Fruit fly (Drosophila melanogaster) whole organism, embryonic: Measurements from ENCODE around the gene zen2.

Experiments used
- ATbp ChIP-seq: fragments of 200-800 bp; sonication (Bioruptor generic); optimal IDR thresholded peaks from 2 replicates; lab custom pipeline; 2017; ENCODE audit warnings: missing biosample characterization, mild to moderate bottlenecking, missing genetic modification characterization, missing genetic modification reagents
- Adf1 ChIP-seq: fragments of 200-800 bp; sonication (Bioruptor generic); IDR thresholded peaks from 2 replicates; pipeline ENCODE4 v1.3.6; 2022; ENCODE audit warnings: missing biosample characterization, missing genetic modification characterization
- CG10274 ChIP-seq: fragments of 200-800 bp; sonication (Bioruptor generic); optimal IDR thresholded peaks from 3 replicates; lab custom pipeline; 2017; ENCODE audit warnings: missing biosample characterization, mild to moderate bottlenecking, missing genetic modification characterization
- CG10321 ChIP-seq: fragments of 200-800 bp; sonication (Bioruptor generic); IDR thresholded peaks from 2 replicates; pipeline ENCODE4 v1.3.6; 2022; ENCODE audit warnings: missing biosample characterization, missing genetic modification characterization
- CG10431 ChIP-seq: fragments of 200-800 bp; sonication (Bioruptor generic); optimal IDR thresholded peaks from 3 replicates; lab custom pipeline; 2018; ENCODE audit warnings: missing biosample characterization, mild to moderate bottlenecking, missing genetic modification characterization
- CG11560 ChIP-seq: fragments of 200-800 bp; sonication (Bioruptor generic); IDR thresholded peaks from 3 replicates; pipeline ENCODE4 v1.3.6; 2022; ENCODE audit warnings: missing biosample characterization, missing genetic modification characterization
- CG1233 ChIP-seq: fragments of 200-800 bp; sonication (Bioruptor generic); optimal IDR thresholded peaks from 4 replicates; lab custom pipeline; 2018; ENCODE audit warnings: missing biosample characterization, mild to moderate bottlenecking, missing genetic modification characterization
- CG12391 ChIP-seq: fragments of 200-800 bp; sonication (Bioruptor generic); optimal IDR thresholded peaks from 3 replicates; lab custom pipeline; 2018; ENCODE audit warnings: missing biosample characterization, mild to moderate bottlenecking, missing genetic modification characterization, moderate library complexity
- CG12659 ChIP-seq: fragments of 200-800 bp; sonication (Bioruptor generic); optimal IDR thresholded peaks from 3 replicates; lab custom pipeline; 2017; ENCODE audit warnings: mild to moderate bottlenecking, missing biosample characterization, missing genetic modification reagents, missing genetic modification characterization
- CG13296 ChIP-seq: fragments of 200-800 bp; sonication (Bioruptor generic); optimal IDR thresholded peaks from 3 replicates; lab custom pipeline; 2018; ENCODE audit warnings: missing biosample characterization, mild to moderate bottlenecking, missing genetic modification characterization
- CG14965 ChIP-seq: fragments of 200-800 bp; sonication (Bioruptor generic); optimal IDR thresholded peaks from 2 replicates; lab custom pipeline; 2016; ENCODE audit warnings: missing biosample characterization, missing genetic modification characterization, borderline replicate concordance
- CG1602 ChIP-seq: fragments of 200-800 bp; sonication (Bioruptor generic); optimal IDR thresholded peaks from 3 replicates; lab custom pipeline; 2016; ENCODE audit warnings: missing biosample characterization, missing genetic modification characterization
- CG16779 ChIP-seq: fragments of 200-800 bp; sonication (Bioruptor generic); IDR thresholded peaks from 2 replicates; pipeline ENCODE4 v1.3.6; 2022; ENCODE audit warnings: missing biosample characterization, missing genetic modification characterization
- CG16863 ChIP-seq: fragments of 200-800 bp; sonication (Bioruptor generic); optimal IDR thresholded peaks from 3 replicates; lab custom pipeline; 2016; ENCODE audit warnings: missing biosample characterization, missing genetic modification characterization
- CG18262 ChIP-seq: fragments of 200-800 bp; optimal IDR thresholded peaks from 3 replicates; lab custom pipeline; 2019; ENCODE audit warnings: missing biosample characterization, mild to moderate bottlenecking, missing genetic modification characterization, moderate library complexity
- CG2120 ChIP-seq: fragments of 200-800 bp; sonication (Bioruptor generic); optimal IDR thresholded peaks from 3 replicates; lab custom pipeline; 2016; ENCODE audit warnings: missing biosample characterization, missing genetic modification characterization
- CG2712 ChIP-seq: fragments of 200-800 bp; optimal IDR thresholded peaks from 3 replicates; lab custom pipeline; 2019; ENCODE audit warnings: missing biosample characterization, mild to moderate bottlenecking, missing genetic modification characterization, moderate library complexity
- CG30020 ChIP-seq: fragments of 200-800 bp; optimal IDR thresholded peaks from 2 replicates; lab custom pipeline; 2019; ENCODE audit warnings: missing biosample characterization, mild to moderate bottlenecking, missing genetic modification characterization, moderate library complexity
- CG32767 ChIP-seq: fragments of 200-800 bp; sonication (Bioruptor generic); IDR thresholded peaks from 2 replicates; pipeline ENCODE4 v1.3.6; 2022; ENCODE audit warnings: missing biosample characterization, missing genetic modification characterization
- CG3726 ChIP-seq: fragments of 200-800 bp; sonication (Bioruptor generic); IDR thresholded peaks from 3 replicates; pipeline ENCODE4, ENCODE4 v1.3.6; 2022; ENCODE audit warnings: missing biosample characterization, missing genetic modification characterization
- CG3838 ChIP-seq: fragments of 200-800 bp; sonication (Bioruptor generic); optimal IDR thresholded peaks from 3 replicates; lab custom pipeline; 2016; ENCODE audit warnings: missing biosample characterization, missing genetic modification characterization
- CG43689 ChIP-seq: fragments of 200-800 bp; sonication (Bioruptor generic); IDR thresholded peaks from 2 replicates; pipeline ENCODE4 v1.3.6; 2022; ENCODE audit warnings: missing biosample characterization, missing genetic modification characterization
- CG5245 ChIP-seq: fragments of 200-800 bp; sonication (Bioruptor generic); optimal IDR thresholded peaks from 3 replicates; lab custom pipeline; 2016; ENCODE audit warnings: missing biosample characterization, missing genetic modification characterization
- CTCF ChIP-seq: fragments of 200-800 bp; sonication (Bioruptor generic); optimal IDR thresholded peaks from 2 replicates; lab custom pipeline; 2017; ENCODE audit warnings: missing biosample characterization, mild to moderate bottlenecking, missing genetic modification characterization, moderate library complexity
- Camta ChIP-seq: fragments of 200-800 bp; sonication (Bioruptor generic); optimal IDR thresholded peaks from 2 replicates; lab custom pipeline; 2016; ENCODE audit warnings: missing biosample characterization, missing genetic modification characterization
- CkIIα-i1 ChIP-seq: fragments of 200-800 bp; sonication (Bioruptor generic); IDR thresholded peaks from 2 replicates; pipeline ENCODE4 v1.3.6; 2022; ENCODE audit warnings: missing biosample characterization, missing genetic modification characterization
- Dek ChIP-seq: fragments of 200-800 bp; sonication (Bioruptor generic); optimal IDR thresholded peaks from 3 replicates; lab custom pipeline; 2019; ENCODE audit warnings: missing biosample characterization, mild to moderate bottlenecking, missing genetic modification characterization, moderate library complexity
- Dip3 ChIP-seq: fragments of 200-800 bp; sonication (Bioruptor generic); optimal IDR thresholded peaks from 3 replicates; lab custom pipeline; 2016; ENCODE audit warnings: missing biosample characterization, missing genetic modification characterization
- ERR ChIP-seq: fragments of 200-800 bp; sonication (Bioruptor generic); optimal IDR thresholded peaks from 2 replicates; lab custom pipeline; 2016; ENCODE audit warnings: missing biosample characterization, missing genetic modification characterization
- Elba2 ChIP-seq: fragments of 200-800 bp; sonication (Bioruptor generic); optimal IDR thresholded peaks from 3 replicates; lab custom pipeline; 2016; ENCODE audit warnings: missing biosample characterization, missing genetic modification characterization
- HLH3B ChIP-seq: fragments of 200-800 bp; sonication (Bioruptor generic); IDR thresholded peaks from 2 replicates; pipeline ENCODE4 v1.3.6; 2022; ENCODE audit warnings: missing biosample characterization, missing genetic modification characterization
- Hr39 ChIP-seq: fragments of >200 bp; optimal IDR thresholded peaks from 2 replicates; lab custom pipeline; 2017
- Hr78 ChIP-seq, 2 experiments: fragments of 200-800 bp in 1 of 2; fragments of >200 bp in 1 of 2; sonication (Bioruptor generic) in 1 of 2; optimal IDR thresholded peaks; 2 replicates each; lab custom pipeline; 2017 to 2019; ENCODE audit warnings: missing biosample characterization in 2 of 2, missing genetic modification characterization in 2 of 2, mild to moderate bottlenecking in 1 of 2, moderate library complexity in 1 of 2
- Ptx1 ChIP-seq: fragments of 200-800 bp; sonication (Bioruptor generic); IDR thresholded peaks from 2 replicates; pipeline ENCODE4 v1.3.6; 2022; ENCODE audit warnings: missing biosample characterization, missing genetic modification characterization
- ap ChIP-seq: fragments of 200-800 bp; sonication (Bioruptor generic); IDR thresholded peaks from 2 replicates; pipeline ENCODE4 v1.3.6; 2022; ENCODE audit warnings: missing biosample characterization, missing genetic modification characterization
- ato ChIP-seq: fragments of 200-800 bp; sonication (Bioruptor generic); IDR thresholded peaks from 2 replicates; pipeline ENCODE4 v1.3.6; 2022; ENCODE audit warnings: missing biosample characterization, missing genetic modification characterization; ENCODE audit not compliant: partially characterized antibody
- bowl ChIP-seq: fragments of 200-800 bp; sonication (Bioruptor generic); IDR thresholded peaks from 2 replicates; pipeline ENCODE4 v1.3.6; 2022; ENCODE audit warnings: missing biosample characterization, missing genetic modification characterization
- bsh ChIP-seq, 2 experiments: fragments of 200-800 bp; sonication (Bioruptor generic); optimal IDR thresholded peaks; 2 replicates each; lab custom pipeline; 2017 to 2018; ENCODE audit warnings: mild to moderate bottlenecking in 2 of 2, missing biosample characterization in 2 of 2, missing genetic modification characterization in 2 of 2, moderate library complexity in 1 of 2
- cas ChIP-seq: fragments of 200-800 bp; sonication (Bioruptor generic); IDR thresholded peaks from 2 replicates; pipeline ENCODE4 v1.3.6; 2022; ENCODE audit warnings: missing biosample characterization, missing genetic modification characterization
- corto ChIP-seq: fragments of 200-800 bp; sonication (Bioruptor generic); optimal IDR thresholded peaks from 2 replicates; lab custom pipeline; 2016; ENCODE audit warnings: missing biosample characterization, mild to moderate bottlenecking, missing genetic modification characterization, moderate library complexity
- crc ChIP-seq: fragments of 200-800 bp; sonication (Bioruptor generic); optimal IDR thresholded peaks from 2 replicates; lab custom pipeline; 2016; ENCODE audit warnings: missing biosample characterization, missing genetic modification characterization
- dati ChIP-seq: fragments of 200-800 bp; sonication (Bioruptor generic); IDR thresholded peaks from 2 replicates; pipeline ENCODE4 v1.3.6; 2022; ENCODE audit warnings: missing biosample characterization, missing genetic modification characterization
- disco-r ChIP-seq: fragments of 200-800 bp; sonication (Bioruptor generic); optimal IDR thresholded peaks from 2 replicates; lab custom pipeline; 2016; ENCODE audit warnings: missing biosample characterization, missing genetic modification characterization
- dmrt99B ChIP-seq: fragments of 200-800 bp; sonication (Bioruptor generic); optimal IDR thresholded peaks from 2 replicates; lab custom pipeline; 2018; ENCODE audit warnings: missing biosample characterization, mild to moderate bottlenecking, missing genetic modification characterization, moderate library complexity
- dysf ChIP-seq: fragments of 200-800 bp; sonication (Bioruptor generic); IDR thresholded peaks from 3 replicates; pipeline ENCODE4 v1.3.6; 2022; ENCODE audit warnings: missing biosample characterization, missing genetic modification characterization
- exex ChIP-seq: fragments of 200-800 bp; sonication (Bioruptor generic); optimal IDR thresholded peaks from 4 replicates; lab custom pipeline; 2018; ENCODE audit warnings: missing biosample characterization, mild to moderate bottlenecking, missing genetic modification characterization, moderate library complexity
- ftz-f1 ChIP-seq: fragments of 200-800 bp; sonication (Bioruptor generic); optimal IDR thresholded peaks from 2 replicates; lab custom pipeline; 2016; ENCODE audit warnings: missing biosample characterization, missing genetic modification characterization
- hb ChIP-seq: fragments of 200-800 bp; sonication (Bioruptor generic); IDR thresholded peaks from 3 replicates; pipeline ENCODE4 v1.3.6; 2022; ENCODE audit warnings: missing biosample characterization, missing genetic modification characterization; ENCODE audit not compliant: partially characterized antibody
- klu ChIP-seq: fragments of 200-800 bp; sonication (Bioruptor generic); IDR thresholded peaks from 2 replicates; pipeline ENCODE4 v1.3.6; 2022; ENCODE audit warnings: missing biosample characterization, missing genetic modification characterization
- oc ChIP-seq: fragments of 200-800 bp; sonication (Bioruptor generic); optimal IDR thresholded peaks from 2 replicates; lab custom pipeline; 2018; ENCODE audit warnings: missing biosample characterization, mild to moderate bottlenecking, missing genetic modification characterization, moderate library complexity
- slbo ChIP-seq: fragments of 200-800 bp; sonication (Bioruptor generic); IDR thresholded peaks from 2 replicates; pipeline ENCODE4 v1.3.6; 2022; ENCODE audit warnings: missing biosample characterization, missing genetic modification characterization
- slp2 ChIP-seq: fragments of 200-800 bp; sonication (Bioruptor generic); optimal IDR thresholded peaks from 2 replicates; lab custom pipeline; 2016; ENCODE audit warnings: missing biosample characterization, missing genetic modification characterization
- sr ChIP-seq: fragments of 200-800 bp; sonication (Bioruptor generic); IDR thresholded peaks from 3 replicates; pipeline ENCODE4 v1.3.6; 2022; ENCODE audit warnings: missing biosample characterization, missing genetic modification characterization
- wdn ChIP-seq: fragments of 200-800 bp; sonication (Bioruptor generic); IDR thresholded peaks from 2 replicates; pipeline ENCODE4 v1.3.6; 2022; ENCODE audit warnings: missing biosample characterization, missing genetic modification characterization

Gene zen2

dm6 chr3R:6764848-6765247 lies 20.9 kb upstream of the zen2 start (continued):
- TF ChIP-seq ato (no peak), CG11560 (tag; lab: Robert Waterston, UW) (no peak), crc (GFP tag; lab: Kevin White, UChicago) (no peak), Ptx1 (GFP tag; lab: Robert Waterston, UW) (no peak), Dip3 (GFP tag; lab: Kevin White, UChicago) (no peak), CG12391 (tag; lab: Kevin White, UChicago) (no peak), CG2712 (peak; percentile 11), slbo (GFP tag; lab: Robert Waterston, UW) (no peak), disco-r (GFP tag; lab: Kevin White, UChicago) (no peak), CG14965 (GFP tag; lab: Kevin White, UChicago) (no peak), ATbp (GFP tag; lab: Kevin White, UChicago) (peak; percentile 64), CG30020 (tag; lab: Kevin White, UChicago) (no peak), CG10321 (GFP tag; lab: Robert Waterston, UW) (no peak), CG43689 (GFP tag; lab: Robert Waterston, UW) (no peak), Hr39 (lab: Kevin White, UChicago) (no peak), CG16779 (GFP tag; lab: Robert Waterston, UW) (no peak), CG1602 (GFP tag; lab: Kevin White, UChicago) (no peak), wdn (GFP tag; lab: Robert Waterston, UW) (no peak), slp2 (GFP tag; lab: Kevin White, UChicago) (no peak), Dek (tag; lab: Kevin White, UChicago) (no peak), ftz-f1 (no peak), CG5245 (GFP tag; lab: Kevin White, UChicago) (no peak), sr (no peak), CTCF (GFP tag; lab: Kevin White, UChicago) (no peak), corto (GFP tag; lab: Kevin White, UChicago) (no peak), Hr78 (GFP tag; optimal IDR thresholded peaks at IDR 0.05; lab: Kevin White, UChicago) (no peak), bowl (GFP tag; lab: Robert Waterston, UW) (no peak), Elba2 (GFP tag; lab: Kevin White, UChicago) (no peak), cas (GFP tag; lab: Robert Waterston, UW) (no peak), hb (GFP tag; lab: Robert Waterston, UW) (no peak), klu (GFP tag; lab: Robert Waterston, UW) (no peak), HLH3B (GFP tag; lab: Robert Waterston, UW) (no peak), ERR (no peak), CG3726 (no peak), CG10274 (GFP tag; lab: Kevin White, UChicago) (no peak), CG3838 (GFP tag; lab: Kevin White, UChicago) (no peak), CG10431 (GFP tag; lab: Kevin White, UChicago) (no peak), CG1233 (GFP tag; lab: Kevin White, UChicago) (peak; percentile 61), CG2120 (GFP tag; lab: Kevin White, UChicago) (no peak), CG16863 (GFP tag; lab: Kevin White, UChicago) (no peak), exex (tag; lab: Kevin White, UChicago) (no peak), CG12659 (GFP tag; lab: Kevin White, UChicago) (no peak), ap (GFP tag; lab: Robert Waterston, UW) (no peak), CkIIα-i1 (GFP tag; lab: Robert Waterston, UW) (no peak), CG32767 (GFP tag; lab: Robert Waterston, UW) (no peak), dati (GFP tag; lab: Robert Waterston, UW) (0 out of 2 replicates have a peak, but pooled peaks have one; percentile 9), Camta (GFP tag; lab: Kevin White, UChicago) (no peak), oc (no peak), Adf1 (GFP tag; lab: Robert Waterston, UW) (no peak), dysf (no peak), dmrt99B (tag; lab: Kevin White, UChicago) (peak; percentile 26), bsh (GFP tag; optimal IDR thresholded peaks at IDR 0.05; lab: Kevin White, UChicago) (peak in 1 of 2 experiments; percentile 36), CG13296 (no peak), CG18262 (tag; lab: Kevin White, UChicago) (no peak)
